Fruit fly (Drosophila melanogaster): ENCODE data around the gene CG11294.

CG11294 gene

DNA sequence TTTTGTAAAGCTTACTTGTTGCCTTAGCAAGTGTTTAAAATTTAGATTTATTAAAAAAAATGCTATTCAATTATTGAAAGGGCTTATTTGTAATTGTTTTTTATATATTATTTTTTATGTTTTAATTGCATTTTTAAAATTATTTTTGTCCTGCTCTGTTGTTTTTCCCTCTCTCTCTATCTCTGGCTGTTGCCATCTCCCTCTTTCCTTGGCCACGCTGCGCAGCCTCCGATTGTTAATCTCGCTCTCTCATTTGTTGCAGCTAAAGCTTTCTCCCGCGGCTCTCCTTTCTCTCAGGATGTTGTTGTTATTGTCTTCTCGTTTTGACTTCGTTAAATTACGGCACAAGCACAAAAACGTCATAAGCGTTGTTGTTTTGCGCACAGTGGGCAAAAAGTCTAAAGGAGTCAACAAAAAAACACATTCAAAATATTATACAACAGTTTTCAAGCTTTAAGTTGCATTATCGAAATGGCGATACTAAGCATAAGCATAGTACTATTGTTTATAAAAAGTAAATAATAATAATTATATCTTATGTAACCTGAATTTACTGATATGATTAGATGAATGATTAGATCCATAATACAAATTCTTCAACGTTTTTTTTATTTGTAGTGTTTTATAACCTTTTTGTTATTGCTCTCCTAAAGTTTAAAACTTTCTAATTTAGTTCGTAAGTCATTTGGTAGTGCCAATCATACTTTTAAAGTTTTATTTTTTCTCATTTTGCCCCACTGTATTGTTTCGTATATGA, 824 bp upstream of the CG11294 start:
- no peak for TF ChIP-seq noc (tag; optimal IDR thresholded peaks at IDR 0.05)

DNA sequence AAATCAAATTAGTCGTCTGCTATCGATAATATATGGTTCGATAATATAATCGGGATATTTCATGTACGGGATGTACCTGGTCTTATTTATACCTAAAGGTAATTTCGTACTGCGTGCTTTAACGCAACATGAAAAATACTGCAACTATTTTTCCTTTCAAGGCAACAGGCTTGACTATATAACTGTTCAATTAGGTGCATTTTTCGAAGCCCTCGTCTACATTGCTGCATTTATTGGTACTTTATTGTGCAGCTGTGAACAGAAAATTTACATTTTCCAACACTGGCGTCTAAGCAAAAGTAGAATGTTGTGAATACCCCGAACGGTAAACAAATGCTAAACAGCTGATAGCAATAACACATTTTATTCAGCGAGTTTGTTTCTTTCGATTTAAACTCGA, 3.4 kb downstream of the CG11294 start, which contains the start of the genes Ppt1 and Ogg1:
TSS of gene Ppt1 (minus strand) at position 225 of the 400 bp plus-strand sequence.
TSS of gene Ogg1 (plus strand) at position 325 of the 400 bp plus-strand sequence.
- TF ChIP-seq noc (tag; optimal IDR thresholded peaks at IDR 0.05), result peak; percentile 50

DNA sequence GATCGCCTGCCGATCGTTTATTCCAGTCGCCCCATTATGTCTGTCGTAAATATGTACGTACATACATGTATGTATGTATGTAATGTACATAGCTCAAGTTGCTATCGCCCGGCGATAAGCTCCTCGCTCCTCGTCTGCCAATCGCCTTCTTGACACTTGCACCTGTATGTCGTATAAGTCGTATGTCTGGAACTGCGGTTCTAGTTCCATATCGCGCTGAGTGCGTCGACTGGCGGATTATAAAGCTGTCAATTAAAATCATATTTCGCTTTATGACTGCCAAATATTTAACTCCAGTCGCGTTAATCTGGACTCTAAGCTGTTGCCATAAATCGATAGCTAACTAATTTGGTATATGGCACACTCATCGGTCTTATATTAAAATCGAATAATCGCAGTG, 8.0 kb downstream of the CG11294 start:
- peak; percentile 92 for TF ChIP-seq noc (tag; optimal IDR thresholded peaks at IDR 0.05)

DNA sequence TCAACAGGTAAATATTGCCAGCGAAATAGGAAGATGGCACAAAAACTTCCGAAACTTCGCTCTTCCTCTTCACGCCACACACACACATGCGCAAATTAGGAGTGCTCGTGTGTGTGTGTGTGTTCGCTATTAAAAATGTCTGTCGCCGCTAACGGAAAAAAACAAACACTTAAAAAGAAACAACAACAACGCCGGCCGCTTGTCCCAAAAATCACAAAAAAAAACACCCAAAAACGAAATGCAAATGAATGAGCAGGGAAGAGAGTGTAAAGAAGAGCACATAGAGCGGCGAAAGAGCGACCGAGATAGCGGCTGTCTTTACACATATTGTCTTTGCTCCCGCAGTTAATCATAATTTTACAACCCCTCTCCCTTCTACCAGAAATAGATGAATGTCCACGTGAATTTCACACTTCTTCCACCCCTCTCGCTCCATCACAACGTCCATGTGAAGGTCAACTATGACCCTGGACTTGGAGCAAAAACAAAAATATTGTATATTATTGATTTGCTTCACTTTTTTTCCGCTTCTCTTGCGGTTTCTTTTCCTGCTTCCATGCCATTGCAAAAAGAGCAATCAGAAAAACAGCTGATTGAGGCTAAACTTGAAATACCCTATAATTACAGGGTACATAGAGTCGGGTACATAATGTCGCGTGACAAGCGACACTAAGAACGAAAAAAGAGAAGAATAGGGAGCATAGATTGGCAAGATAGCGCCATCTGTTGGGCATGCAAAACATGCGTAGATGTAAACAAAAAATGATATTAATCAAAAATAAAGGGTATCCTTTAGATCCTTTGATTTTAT, 11.4 kb downstream of the CG11294 start:
- TF ChIP-seq noc (tag; optimal IDR thresholded peaks at IDR 0.05), result no peak

DNA sequence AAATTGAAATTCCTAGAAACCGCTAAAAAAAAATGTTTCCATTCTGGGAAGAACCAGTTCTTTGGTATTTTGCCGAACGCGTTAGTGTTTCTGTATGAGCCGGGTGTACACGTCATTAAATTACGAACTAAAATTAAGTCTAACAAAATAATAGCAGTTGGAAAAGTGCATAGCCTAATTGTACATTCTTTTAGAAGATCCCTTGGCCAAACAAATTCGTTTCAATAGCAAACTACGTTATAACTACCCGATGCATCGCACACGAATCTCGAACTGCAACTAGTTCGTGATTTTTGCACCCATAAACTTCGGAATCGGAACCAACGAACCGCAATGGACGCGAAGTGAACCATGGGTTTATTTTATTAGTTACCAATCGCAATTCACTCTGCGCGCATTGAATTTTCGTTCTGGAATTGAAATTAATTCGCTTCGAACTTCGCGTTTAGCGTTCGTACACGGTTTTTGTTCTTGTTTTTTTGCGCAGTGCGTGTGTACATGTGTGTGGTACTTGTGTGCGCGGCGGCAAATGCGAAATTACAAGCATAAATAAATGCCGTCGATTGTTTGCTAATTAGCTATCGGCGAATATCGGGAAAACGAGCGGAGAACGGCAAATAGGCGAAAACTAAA, 12.1 kb downstream of the CG11294 start, which contains the start of gene CAH3:
TSS of gene CAH3 (plus strand) at position 64 of the 633 bp plus-strand sequence.
- TF ChIP-seq noc (tag; optimal IDR thresholded peaks at IDR 0.05), result peak; percentile 90

DNA sequence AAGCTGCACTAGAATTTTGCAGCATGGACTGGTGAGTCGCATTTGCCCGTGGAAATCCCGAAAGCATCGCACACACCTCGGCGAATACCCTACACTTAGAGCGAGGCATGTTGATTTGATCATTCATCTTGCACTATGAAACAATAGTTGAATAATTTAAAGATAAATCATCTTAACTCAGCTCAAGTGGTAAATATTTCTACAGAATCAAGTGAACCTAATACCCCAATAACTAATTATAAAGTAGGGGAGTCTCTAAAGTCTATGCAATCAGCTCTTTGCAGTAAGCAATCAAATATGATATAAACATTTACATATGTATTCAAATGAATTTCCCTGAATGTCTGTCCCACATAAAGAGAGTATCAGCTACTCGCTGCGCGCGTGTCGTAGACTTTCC, 16.0 kb downstream of the CG11294 start:
- no peak for TF ChIP-seq noc (tag; optimal IDR thresholded peaks at IDR 0.05)

DNA sequence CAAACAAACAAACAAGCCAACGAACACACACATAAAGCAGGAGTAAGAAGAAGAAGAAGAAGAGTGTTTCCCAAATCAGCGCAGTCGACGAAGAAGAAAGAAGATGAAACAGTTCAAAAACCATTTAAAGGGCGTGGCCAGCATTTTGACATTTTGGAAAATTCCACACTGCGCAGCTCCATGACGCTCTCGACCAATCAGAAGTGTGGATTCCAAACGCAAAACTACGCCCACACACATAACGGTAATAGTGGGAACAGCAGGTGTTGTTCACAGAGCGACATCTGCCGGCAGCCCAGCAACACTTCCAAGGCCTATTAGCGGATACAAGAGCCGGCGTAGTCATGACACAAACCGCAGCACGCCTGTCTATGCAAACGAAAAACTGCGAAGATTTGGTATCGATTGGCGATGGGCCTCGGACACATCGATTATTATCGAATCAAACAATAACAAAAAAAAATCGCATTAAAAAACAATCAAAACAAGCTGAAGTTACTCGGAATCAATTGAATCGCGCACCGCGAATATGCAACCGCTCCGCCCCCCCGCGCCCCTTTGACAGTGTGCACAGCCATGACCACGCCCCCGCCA, 16.7 kb downstream of the CG11294 start, which contains the start of gene Rubicon:
TSS of gene Rubicon (plus strand) at position 433 of the 594 bp plus-strand sequence.
- no peak for TF ChIP-seq noc (tag; optimal IDR thresholded peaks at IDR 0.05)

DNA sequence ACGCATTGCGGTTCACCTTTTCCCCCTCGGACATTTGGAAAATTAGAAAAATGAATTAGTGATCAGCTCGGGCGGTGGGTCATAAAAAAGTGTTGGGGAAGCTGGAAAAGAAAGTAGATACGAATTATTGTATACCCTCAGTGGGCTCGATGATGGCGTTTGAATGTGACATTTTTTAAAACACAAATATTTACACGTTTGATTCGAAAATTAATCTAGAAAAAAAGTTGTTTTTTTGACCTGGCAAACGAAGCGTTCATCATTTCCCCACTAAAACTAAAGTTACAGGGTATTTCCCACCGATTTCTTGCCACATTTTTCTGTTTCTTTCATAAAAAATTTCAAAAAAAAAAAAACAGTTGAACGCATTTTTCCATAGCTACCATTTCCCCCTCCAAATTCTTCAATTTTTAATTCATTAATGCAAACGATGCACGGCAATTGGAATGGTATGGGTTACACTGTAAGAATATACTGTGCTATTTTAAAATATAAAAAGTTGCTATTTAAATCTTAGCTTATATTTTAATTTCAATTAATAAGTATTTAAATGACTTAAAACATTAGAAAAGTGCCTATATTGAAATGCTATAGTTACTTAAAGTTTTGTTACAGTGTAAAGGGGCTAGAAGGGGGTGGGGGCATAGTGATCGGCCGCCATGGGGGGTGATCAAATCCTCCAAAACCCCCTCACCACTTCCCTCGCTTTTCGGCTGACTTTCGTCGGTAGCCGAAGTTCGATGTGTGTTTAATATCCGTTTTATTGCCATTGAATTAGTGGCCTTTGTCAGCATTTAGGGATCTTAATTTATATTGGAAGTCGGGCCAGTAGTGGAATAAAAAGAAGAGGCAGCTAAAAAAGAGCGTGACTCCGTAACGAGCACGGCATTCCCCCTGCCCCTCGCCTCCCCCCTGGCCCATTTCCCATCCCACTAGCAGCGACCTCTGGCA, 21.8 kb downstream of the CG11294 start:
- TF ChIP-seq noc (tag; optimal IDR thresholded peaks at IDR 0.05), result no peak

DNA sequence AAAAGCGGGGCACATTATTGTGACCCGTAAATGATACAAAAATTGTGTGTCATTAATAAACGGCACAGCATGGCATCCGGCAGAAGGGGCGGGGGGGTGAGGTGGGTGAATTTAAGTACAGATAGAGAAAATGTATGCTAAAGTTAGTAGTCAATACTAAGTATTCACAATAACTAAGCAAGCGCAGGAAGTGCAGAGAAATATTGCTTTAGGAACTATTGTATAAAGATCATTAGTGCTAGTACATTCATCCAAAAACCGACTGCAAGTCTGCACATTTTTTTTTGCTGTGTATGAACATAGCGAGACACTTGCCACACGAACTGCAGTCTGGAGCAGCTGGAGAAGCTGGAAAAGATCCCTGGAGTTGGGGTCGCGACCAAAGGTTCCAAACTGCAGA, 24.0 kb downstream of the CG11294 start:
- TF ChIP-seq noc (tag; optimal IDR thresholded peaks at IDR 0.05), result no peak

DNA sequence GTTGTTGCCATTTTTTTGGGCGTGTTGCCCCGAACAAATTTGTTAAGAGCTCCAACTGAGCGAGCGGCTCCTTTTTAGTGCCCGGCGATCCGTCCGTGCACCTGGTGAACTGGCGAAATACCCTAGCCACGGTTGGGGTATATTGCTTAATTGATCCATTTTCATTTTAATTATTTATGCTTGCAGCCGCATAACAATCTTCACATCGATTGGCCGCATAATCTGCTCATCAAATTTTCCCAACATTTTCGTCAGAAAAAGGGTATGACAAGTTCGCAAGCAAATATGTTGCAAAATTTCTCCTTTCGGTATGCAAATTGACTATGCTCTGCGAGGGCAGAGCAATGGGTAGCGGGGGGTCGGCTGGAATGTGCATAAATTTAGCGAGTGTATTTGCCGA, 25.7 kb downstream of the CG11294 start:
- TF ChIP-seq noc (tag; optimal IDR thresholded peaks at IDR 0.05), result no peak

DNA sequence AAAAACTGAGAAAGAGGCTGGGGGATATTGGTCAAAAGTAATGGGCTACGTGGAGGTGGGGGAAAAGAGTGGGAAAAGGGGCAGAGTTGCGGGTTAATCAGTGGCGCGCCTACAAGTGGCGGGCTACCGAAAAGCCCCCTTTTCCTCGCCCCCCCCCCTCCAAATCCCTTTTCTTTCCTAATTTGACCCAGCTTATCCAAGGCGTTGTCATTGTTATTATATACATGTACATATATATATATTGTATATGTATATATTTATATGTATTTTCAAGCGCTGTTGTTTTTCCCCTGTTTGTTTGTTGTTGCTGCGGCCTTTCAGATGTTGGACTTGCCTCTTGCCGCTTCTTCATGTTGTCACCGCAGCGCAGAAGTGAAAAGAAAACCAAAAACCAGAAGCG, 26.4 kb downstream of the CG11294 start:
- TF ChIP-seq noc (tag; optimal IDR thresholded peaks at IDR 0.05), result no peak

DNA sequence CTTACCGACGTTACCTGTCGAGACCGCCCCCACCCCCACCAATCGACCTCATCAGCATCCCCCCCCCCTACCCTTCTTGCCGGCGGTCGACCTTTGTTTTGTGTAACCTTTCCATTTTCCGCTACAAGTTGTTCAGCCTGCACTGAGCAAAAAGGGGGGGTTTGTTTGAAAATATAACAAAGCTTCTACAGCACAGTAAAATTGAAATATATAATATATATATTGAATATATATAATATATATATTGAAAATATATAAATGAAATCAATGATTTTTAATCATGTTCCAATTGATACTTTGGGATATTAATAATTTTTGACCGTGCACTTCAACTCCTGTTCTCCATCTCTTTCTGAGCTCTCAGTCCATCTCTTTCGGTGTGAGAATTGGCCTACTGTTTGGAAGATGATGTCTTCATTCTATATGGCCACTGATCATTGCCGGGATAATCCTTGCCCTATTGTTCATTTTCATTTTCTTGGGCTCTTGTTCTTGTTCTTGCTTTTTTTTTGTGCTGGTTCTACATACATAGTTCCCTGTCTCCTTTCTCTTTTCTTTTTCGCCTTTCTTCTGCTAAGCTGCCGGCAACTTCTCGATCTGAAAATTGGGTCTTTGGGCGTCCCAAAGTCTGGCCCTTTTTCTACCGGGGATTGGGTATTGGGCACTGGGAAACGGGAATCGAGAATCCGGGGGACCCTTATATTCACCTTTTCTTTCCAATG, 27.7 kb downstream of the CG11294 start:
- no peak for TF ChIP-seq noc (tag; optimal IDR thresholded peaks at IDR 0.05)

DNA sequence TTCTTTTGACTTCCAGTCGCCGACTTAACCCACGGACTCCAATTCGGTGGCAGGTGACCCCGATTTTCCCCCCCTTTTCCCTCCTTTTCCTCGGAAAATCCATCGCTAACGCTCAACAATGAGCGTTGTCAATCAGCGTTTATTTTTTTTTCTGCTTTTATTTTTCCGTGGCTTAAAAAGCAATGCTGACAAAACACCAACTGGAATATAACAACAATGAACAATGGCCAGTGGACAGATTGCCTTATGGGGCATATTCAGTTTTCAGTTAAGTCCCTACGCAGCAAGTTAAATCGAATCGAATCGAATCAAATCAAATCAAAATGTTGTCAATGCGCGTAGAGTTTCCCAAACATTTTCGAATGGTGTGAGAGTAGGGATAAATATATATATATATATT, 29.6 kb downstream of the CG11294 start:
- no peak for TF ChIP-seq noc (tag; optimal IDR thresholded peaks at IDR 0.05)

DNA sequence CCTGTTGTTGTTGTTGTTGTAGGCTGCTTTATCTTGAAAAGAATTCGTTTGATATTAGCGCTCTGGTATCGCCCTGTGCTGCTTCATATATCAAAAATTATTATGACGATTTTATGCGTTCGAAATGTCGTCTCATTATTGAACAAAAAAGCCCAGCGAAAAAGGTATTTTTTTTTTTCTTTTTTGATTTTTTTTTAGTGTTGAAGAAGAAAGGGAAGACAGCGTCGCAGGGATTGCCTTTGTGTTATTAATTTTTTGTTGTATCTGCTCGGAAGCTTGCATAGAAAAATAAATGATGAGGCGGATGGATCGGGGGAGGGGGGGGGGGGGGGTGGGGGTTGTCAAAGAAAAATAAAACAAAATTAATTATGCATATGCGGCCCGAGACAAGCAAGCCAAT, 31.2 kb downstream of the CG11294 start:
- TF ChIP-seq noc (tag; optimal IDR thresholded peaks at IDR 0.05), result no peak
